Worm (Caenorhabditis elegans): ENCODE measurements around the gene lact-9.

Gene lact-9

ce11 chrIV:13783237-13784012, 2.0 kb downstream of the lact-9 start, which contains the start of gene iscu-1 (continued):
- 0 out of 2 replicates have a peak, but pooled peaks have one; percentile 13 for TF ChIP-seq hmg-1.1 (GFP tag; IDR thresholded peaks at IDR 0.05)
- TF ChIP-seq dve-1 (tag; optimal IDR thresholded peaks at IDR 0.05; ENCODE audit: insufficient read depth): peak; percentile 48
- no peak for TF ChIP-seq spr-1 (tag; optimal IDR thresholded peaks at IDR 0.05)
- peak; percentile 57 for TF ChIP-seq nhr-28 (tag; optimal IDR thresholded peaks at IDR 0.05)
- no peak for TF ChIP-seq skn-1 (tag; optimal IDR thresholded peaks at IDR 0.05)
- TF ChIP-seq tag-97 (GFP tag; IDR thresholded peaks at IDR 0.05): no peak
- no peak for TF ChIP-seq F49E8.2 (tag; optimal IDR thresholded peaks at IDR 0.05; ENCODE audit: borderline replicate concordance)
- TF ChIP-seq aha-1 (tag): peak; percentile 35
- TF ChIP-seq ztf-7 (tag; optimal IDR thresholded peaks at IDR 0.05): peak; percentile 81
- TF ChIP-seq dpl-1 (GFP tag; optimal IDR thresholded peaks at IDR 0.05): peak; percentile 43
- no peak for TF ChIP-seq Y105C5A.15 (GFP tag; IDR thresholded peaks at IDR 0.05)
- TF ChIP-seq ceh-82 (tag; optimal IDR thresholded peaks at IDR 0.05): no peak

ce11 chrIV:13782319-13782718, 3.1 kb downstream of the lact-9 start:
- TF ChIP-seq pha-4 (GFP tag; IDR thresholded peaks at IDR 0.05) (0 out of 2 replicates have a peak, but pooled peaks have one; percentile 19), pha-4 (tag; optimal IDR thresholded peaks at IDR 0.05) (no peak), snpc-1.2 (GFP tag; IDR thresholded peaks at IDR 0.05) (peak; percentile 42; the same call in 1 of the 2 replicates), ama-1 (optimal IDR thresholded peaks at IDR 0.05) (no peak)

- TF ChIP-seq mep-1 (tag; optimal IDR thresholded peaks at IDR 0.05) (no peak), snpc-1.2 (GFP tag; IDR thresholded peaks at IDR 0.05) (peak; percentile 61)
These were observed 6.7 kb downstream of the lact-9 start, which contains the start of gene gly-10 for ce11 chrIV:13778710-13779109. Gene gly-10, plus strand, starts transcription at chrIV:13779096.

ce11 chrIV:13777480-13777879, 8.0 kb downstream of the lact-9 start, which contains the start of gene rpl-18:
Gene rpl-18, plus strand, starts transcription at chrIV:13777865.
- TF ChIP-seq lin-13 (GFP tag; optimal IDR thresholded peaks at IDR 0.05) (peak; percentile 72), lsy-2 (tag; optimal IDR thresholded peaks at IDR 0.05) (peak in 1 of 2 experiments; percentile 92), duxl-1 (tag; optimal IDR thresholded peaks at IDR 0.05; ENCODE audit: poor library complexity) (no peak), daf-16 (GFP tag; optimal IDR thresholded peaks at IDR 0.05) (no peak), daf-16 (tag; optimal IDR thresholded peaks at IDR 0.05) (peak; percentile 49), ceh-28 (tag; optimal IDR thresholded peaks at IDR 0.05) (no peak), mes-2 (tag; optimal IDR thresholded peaks at IDR 0.05; ENCODE audit: poor library complexity, severe bottlenecking) (peak; percentile 86), ama-1 (optimal IDR thresholded peaks at IDR 0.05) (peak; percentile 4), lin-38 (GFP tag; IDR thresholded peaks at IDR 0.05) (peak; percentile 57), hlh-30 (tag; optimal IDR thresholded peaks at IDR 0.05; ENCODE audit: insufficient read depth) (peak; percentile 85), nhr-77 (tag; optimal IDR thresholded peaks at IDR 0.05) (peak; percentile 43), nhr-6 (tag; optimal IDR thresholded peaks at IDR 0.05) (peak; percentile 71), hif-1 (tag; optimal IDR thresholded peaks at IDR 0.05) (no peak), fkh-10 (GFP tag; optimal IDR thresholded peaks at IDR 0.05) (peak; percentile 20), zfp-3 (GFP tag; conservative IDR thresholded peaks at IDR 0.05) (no peak), ztf-7 (tag; optimal IDR thresholded peaks at IDR 0.05) (peak; percentile 84), zip-11 (GFP tag; IDR thresholded peaks at IDR 0.05) (no peak), nhr-102 (tag; optimal IDR thresholded peaks at IDR 0.05) (no peak), ceh-44 (GFP tag; IDR thresholded peaks at IDR 0.05) (no peak), D1046.2 (GFP tag; IDR thresholded peaks at IDR 0.05) (no peak), mep-1 (tag; optimal IDR thresholded peaks at IDR 0.05) (peak; percentile 57), rbr-2 (tag; optimal IDR thresholded peaks at IDR 0.05) (peak; percentile 45), mdl-1 (tag; optimal IDR thresholded peaks at IDR 0.05) (peak in 1 of 2 experiments; percentile 30), ZK546.5 (tag; optimal IDR thresholded peaks at IDR 0.05) (no peak), F37D6.2 (tag; optimal IDR thresholded peaks at IDR 0.05) (no peak), nhr-11 (tag; optimal IDR thresholded peaks at IDR 0.05) (peak; percentile 48), dpl-1 (GFP tag; optimal IDR thresholded peaks at IDR 0.05) (peak; percentile 80), T20F7.1 (GFP tag; optimal IDR thresholded peaks at IDR 0.05) (peak; percentile 98), Y48G9A.11 (GFP tag; IDR thresholded peaks at IDR 0.05) (peak; percentile 95), hmg-1.1 (GFP tag; IDR thresholded peaks at IDR 0.05) (0 out of 2 replicates have a peak, but pooled peaks have one; percentile 34), unc-130 (GFP tag; optimal IDR thresholded peaks at IDR 0.05) (peak; percentile 8), dve-1 (tag; optimal IDR thresholded peaks at IDR 0.05; ENCODE audit: insufficient read depth) (peak; percentile 72)
